Worm (Caenorhabditis elegans): ENCODE measurements around the gene paic-1.
A peak's percentile ranks its signal among the peaks of the same experiment; 100 is the strongest.

The paic-1 gene

ce11 chrII:4321766-4322165, 50.6 kb downstream of the paic-1 start, which contains the start of gene Y52E8A.1:
Gene Y52E8A.1, plus strand, starts transcription at chrII:4322066.
- TF ChIP-seq ztf-18 (tag; optimal IDR thresholded peaks at IDR 0.05) (no peak), let-526 (GFP tag; IDR thresholded peaks at IDR 0.05) (no peak), snpc-4 (GFP tag; optimal IDR thresholded peaks at IDR 0.05) (no peak), snpc-4 (tag; optimal IDR thresholded peaks at IDR 0.05) (no peak), rcor-1 (GFP tag; IDR thresholded peaks at IDR 0.05) (no peak), lsy-27 (tag; optimal IDR thresholded peaks at IDR 0.05; ENCODE audit: borderline replicate concordance, insufficient read depth) (no peak), snpc-1.1 (tag; optimal IDR thresholded peaks at IDR 0.05; ENCODE audit: insufficient read depth) (no peak), B0019.2 (GFP tag; conservative IDR thresholded peaks at IDR 0.05) (no peak), fkh-3 (tag; optimal IDR thresholded peaks at IDR 0.05) (no peak), pha-4 (tag; optimal IDR thresholded peaks at IDR 0.05) (no peak)

ce11 chrII:4320455-4320854, 51.9 kb downstream of the paic-1 start, which contains the start of gene Y52E8A.2:
Gene Y52E8A.2, plus strand, starts transcription at chrII:4320836.
- no peak for TF ChIP-seq efl-1 (GFP tag; optimal IDR thresholded peaks at IDR 0.05)
- TF ChIP-seq xnd-1 (tag; optimal IDR thresholded peaks at IDR 0.05) = peak; percentile 66
- peak; percentile 82 for TF ChIP-seq F33H1.4 (GFP tag; IDR thresholded peaks at IDR 0.05)
- TF ChIP-seq madf-6 (GFP tag; IDR thresholded peaks at IDR 0.05) = peak; percentile 73; the same call in 1 of the 2 replicates
- peak; percentile 47 for TF ChIP-seq ceh-91 (GFP tag; IDR thresholded peaks at IDR 0.05)
- TF ChIP-seq madf-8 (GFP tag; conservative IDR thresholded peaks at IDR 0.05) = peak; percentile 73
- TF ChIP-seq egrh-3 (GFP tag; IDR thresholded peaks at IDR 0.05) = no peak
- peak; percentile 95 for TF ChIP-seq lsl-1 (GFP tag; optimal IDR thresholded peaks at IDR 0.05)
- TF ChIP-seq D2030.7 (GFP tag; IDR thresholded peaks at IDR 0.05) = peak; percentile 37; the same call in 1 of the 2 replicates
